Worm (Caenorhabditis elegans) whole organism, L2 larva: ENCODE results near the gene ZK354.8.

Experiments used
- C34F6.9 ChIP-seq: fragments of 150-350 bp; optimal IDR thresholded peaks from 2 replicates; lab custom pipeline; 2014; ENCODE audit warnings: missing biosample characterization, missing genetic modification characterization
- F13H6.1 ChIP-seq: sonication (generic microtip); optimal IDR thresholded peaks from 2 replicates; lab custom pipeline; 2016; ENCODE audit warnings: missing genetic modification characterization, missing compliant biosample characterization
- Y55F3AM.14 ChIP-seq: fragments of 200-800 bp; sonication (Bioruptor generic); optimal IDR thresholded peaks from 2 replicates; lab custom pipeline; 2018; ENCODE audit warnings: mild to moderate bottlenecking, missing genetic modification characterization, missing compliant biosample characterization
- ZK546.5 ChIP-seq: sonication (generic microtip); optimal IDR thresholded peaks from 2 replicates; lab custom pipeline; 2017; ENCODE audit warnings: missing biosample characterization, missing genetic modification characterization
- alr-1 ChIP-seq: fragments of 150-350 bp; optimal IDR thresholded peaks from 2 replicates; lab custom pipeline; 2014; ENCODE audit warnings: missing biosample characterization, missing genetic modification characterization
- ama-1 ChIP-seq: fragments of 150-350 bp; optimal IDR thresholded peaks from 2 replicates; lab custom pipeline; 2018; ENCODE audit warnings: inconsistent platforms
- blmp-1 ChIP-seq: sonication (generic microtip); optimal IDR thresholded peaks from 2 replicates; lab custom pipeline; 2017; ENCODE audit warnings: missing genetic modification characterization, mild to moderate bottlenecking, missing compliant biosample characterization, antibody characterized with exemption, moderate library complexity; ENCODE audit not compliant: insufficient read depth
- ceh-16 ChIP-seq: fragments of 150-350 bp; optimal IDR thresholded peaks from 2 replicates; lab custom pipeline; 2014; ENCODE audit warnings: missing biosample characterization, missing genetic modification characterization
- ceh-82 ChIP-seq: fragments of 150-350 bp; optimal IDR thresholded peaks from 2 replicates; lab custom pipeline; 2014; ENCODE audit warnings: missing biosample characterization, missing genetic modification characterization
- crh-2 ChIP-seq: sonication (generic microtip); optimal IDR thresholded peaks from 2 replicates; lab custom pipeline; 2017; ENCODE audit warnings: missing biosample characterization, missing genetic modification characterization
- elt-1 ChIP-seq: fragments of 150-350 bp; optimal IDR thresholded peaks from 2 replicates; lab custom pipeline; 2014; ENCODE audit warnings: missing biosample characterization, missing genetic modification characterization
- elt-3 ChIP-seq: sonication (generic microtip); optimal IDR thresholded peaks from 2 replicates; lab custom pipeline; 2017; ENCODE audit warnings: missing biosample characterization, missing genetic modification characterization
- fos-1 ChIP-seq: fragments of 150-350 bp; optimal IDR thresholded peaks from 2 replicates; lab custom pipeline; 2014; ENCODE audit warnings: missing biosample characterization, missing genetic modification characterization
- lin-11 ChIP-seq: fragments of 150-350 bp; sonication (generic microtip); optimal IDR thresholded peaks from 2 replicates; lab custom pipeline; 2014; ENCODE audit warnings: missing biosample characterization, missing genetic modification characterization, inconsistent platforms, mixed read lengths
- lin-39 ChIP-seq: fragments of 150-350 bp; optimal IDR thresholded peaks from 2 replicates; lab custom pipeline; 2014; ENCODE audit warnings: missing biosample characterization, missing genetic modification reagents, missing genetic modification characterization
- mab-5 ChIP-seq: fragments of 150-350 bp; optimal IDR thresholded peaks from 2 replicates; lab custom pipeline; 2014; ENCODE audit warnings: missing biosample characterization, missing genetic modification characterization
- nhr-11 ChIP-seq: fragments of 150-350 bp; optimal IDR thresholded peaks from 2 replicates; lab custom pipeline; 2014; ENCODE audit warnings: missing biosample characterization, missing genetic modification characterization
- nhr-12 ChIP-seq: fragments of 150-350 bp; optimal IDR thresholded peaks from 2 replicates; lab custom pipeline; 2014; ENCODE audit warnings: missing biosample characterization, missing genetic modification characterization
- nhr-129 ChIP-seq: fragments of 150-350 bp; optimal IDR thresholded peaks from 2 replicates; lab custom pipeline; 2014; ENCODE audit warnings: missing biosample characterization, missing genetic modification characterization
- nhr-23 ChIP-seq: fragments of 150-350 bp; optimal IDR thresholded peaks from 2 replicates; lab custom pipeline; 2014; ENCODE audit warnings: missing biosample characterization, missing genetic modification reagents, missing genetic modification characterization
- nhr-237 ChIP-seq: fragments of 150-350 bp; optimal IDR thresholded peaks from 2 replicates; lab custom pipeline; 2014; ENCODE audit warnings: missing biosample characterization, missing genetic modification characterization
- nhr-25 ChIP-seq: fragments of 150-350 bp; sonication (generic microtip); optimal IDR thresholded peaks from 3 replicates; lab custom pipeline; 2014; ENCODE audit warnings: missing biosample characterization, missing genetic modification characterization
- nhr-6 ChIP-seq: fragments of 150-350 bp; optimal IDR thresholded peaks from 2 replicates; lab custom pipeline; 2014; ENCODE audit warnings: missing biosample characterization, missing genetic modification characterization
- nhr-77 ChIP-seq: fragments of 150-350 bp; optimal IDR thresholded peaks from 2 replicates; lab custom pipeline; 2014; ENCODE audit warnings: missing biosample characterization, missing genetic modification characterization
- peb-1 ChIP-seq: fragments of 150-350 bp; optimal IDR thresholded peaks from 2 replicates; lab custom pipeline; 2014; ENCODE audit warnings: missing biosample characterization, missing genetic modification characterization
- sem-4 ChIP-seq: fragments of 150-350 bp; optimal IDR thresholded peaks from 2 replicates; lab custom pipeline; 2014; ENCODE audit warnings: missing biosample characterization, missing genetic modification reagents, missing genetic modification characterization
- skn-1 ChIP-seq: sonication (generic microtip); optimal IDR thresholded peaks from 2 replicates; lab custom pipeline; 2017; ENCODE audit warnings: missing biosample characterization, missing genetic modification characterization
- sma-9 ChIP-seq, 2 experiments: fragments of 150-350 bp in 1 of 2; sonication (generic microtip) in 1 of 2; optimal IDR thresholded peaks; 2 replicates each; lab custom pipeline; 2014 to 2016; ENCODE audit warnings: missing genetic modification characterization in 2 of 2, mild to moderate bottlenecking in 1 of 2, missing biosample characterization in 1 of 2, missing compliant biosample characterization in 1 of 2, missing genetic modification reagents in 1 of 2, moderate library complexity in 1 of 2
- snpc-4 ChIP-seq: fragments of 150-350 bp; optimal IDR thresholded peaks from 2 replicates; lab custom pipeline; 2014; ENCODE audit warnings: missing biosample characterization, missing genetic modification characterization
- unc-39 ChIP-seq: fragments of 150-350 bp; optimal IDR thresholded peaks from 2 replicates; lab custom pipeline; 2014; ENCODE audit warnings: missing biosample characterization, missing genetic modification characterization
- unc-62 ChIP-seq: fragments of 150-350 bp; optimal IDR thresholded peaks from 2 replicates; lab custom pipeline; 2014; ENCODE audit warnings: missing biosample characterization, missing genetic modification reagents, missing genetic modification characterization
- ztf-4 ChIP-seq: fragments of 150-350 bp; optimal IDR thresholded peaks from 2 replicates; lab custom pipeline; 2014; ENCODE audit warnings: missing biosample characterization, missing genetic modification characterization

The ZK354.8 gene

ce11 chrIV:5281457-5281856 lies 24.5 kb downstream of the ZK354.8 start:
- TF ChIP-seq skn-1 (tag; lab: Kevin White, UChicago) (no peak), F13H6.1 (tag; lab: Kevin White, UChicago) (no peak), crh-2 (no peak), ztf-4 (no peak), Y55F3AM.14 (GFP tag; lab: Kevin White, UChicago) (no peak), peb-1 (tag; lab: Kevin White, UChicago) (no peak), sem-4 (tag; lab: Kevin White, UChicago) (no peak), fos-1 (no peak), sma-9 (GFP tag; optimal IDR thresholded peaks at IDR 0.05; lab: Kevin White, UChicago) (no peak), sma-9 (tag; optimal IDR thresholded peaks at IDR 0.05; lab: Kevin White, UChicago) (no peak)
- TF ChIP-seq, all 48 proteins: peak for 0

- TF ChIP-seq lin-11 (tag; lab: Kevin White, UChicago), result no peak
- TF ChIP-seq nhr-6 (tag; lab: Kevin White, UChicago), result no peak
- TF ChIP-seq nhr-25 (tag; lab: Kevin White, UChicago), result no peak
- no peak for TF ChIP-seq ztf-4
- TF ChIP-seq Y55F3AM.14 (GFP tag; lab: Kevin White, UChicago), result no peak
- TF ChIP-seq nhr-237 (tag; lab: Kevin White, UChicago), result no peak
- TF ChIP-seq elt-3 (tag; lab: Kevin White, UChicago), result no peak
- TF ChIP-seq ama-1 (lab: Kevin White, UChicago), result no peak
- no peak for TF ChIP-seq mab-5 (tag; lab: Kevin White, UChicago)
- TF ChIP-seq, all 48 proteins: peak for 0
Measured at ce11 chrIV:5277752-5278151, 28.2 kb downstream of the ZK354.8 start, which contains the start of gene F36H12.17. Gene F36H12.17, minus strand, starts transcription at chrIV:5277852.

ce11 chrIV:5274123-5274581 lies 31.8 kb downstream of the ZK354.8 start, which contains the start of gene slfl-4:
Gene slfl-4, plus strand, starts transcription at chrIV:5274531.
- no peak for TF ChIP-seq unc-62 (GFP tag; lab: Kevin White, UChicago)
- no peak for TF ChIP-seq nhr-77 (tag; lab: Kevin White, UChicago)
- TF ChIP-seq ceh-82 (tag; lab: Kevin White, UChicago), result no peak
- TF ChIP-seq sma-9 (GFP tag; optimal IDR thresholded peaks at IDR 0.05; lab: Kevin White, UChicago), result no peak
- no peak for TF ChIP-seq sma-9 (tag; optimal IDR thresholded peaks at IDR 0.05; lab: Kevin White, UChicago)
- no peak for TF ChIP-seq nhr-23 (tag; lab: Kevin White, UChicago)
- no peak for TF ChIP-seq nhr-6 (tag; lab: Kevin White, UChicago)
- TF ChIP-seq C34F6.9 (tag; lab: Kevin White, UChicago), result no peak
- TF ChIP-seq F13H6.1 (tag; lab: Kevin White, UChicago), result no peak
- TF ChIP-seq blmp-1 (tag; lab: Kevin White, UChicago), result no peak
- TF ChIP-seq nhr-12 (tag; lab: Kevin White, UChicago), result no peak
- TF ChIP-seq lin-39 (tag; lab: Kevin White, UChicago), result no peak
- TF ChIP-seq nhr-11 (tag; lab: Kevin White, UChicago), result no peak

- TF ChIP-seq elt-3 (tag; lab: Kevin White, UChicago) (no peak), nhr-11 (tag; lab: Kevin White, UChicago) (no peak), mab-5 (tag; lab: Kevin White, UChicago) (no peak)
Measured at ce11 chrIV:5273385-5273784, 32.6 kb downstream of the ZK354.8 start.

- TF ChIP-seq nhr-237 (tag; lab: Kevin White, UChicago) (no peak), skn-1 (tag; lab: Kevin White, UChicago) (no peak), lin-39 (tag; lab: Kevin White, UChicago) (no peak), sem-4 (tag; lab: Kevin White, UChicago) (no peak), elt-3 (tag; lab: Kevin White, UChicago) (no peak), alr-1 (tag; lab: Kevin White, UChicago) (no peak), crh-2 (no peak), elt-1 (tag; lab: Kevin White, UChicago) (no peak), nhr-25 (tag; lab: Kevin White, UChicago) (no peak), snpc-4 (tag; lab: Kevin White, UChicago) (no peak), F13H6.1 (tag; lab: Kevin White, UChicago) (no peak), unc-39 (tag; lab: Kevin White, UChicago) (no peak), ceh-16 (tag; lab: Kevin White, UChicago) (no peak), nhr-77 (tag; lab: Kevin White, UChicago) (no peak), nhr-23 (tag; lab: Kevin White, UChicago) (no peak), ceh-82 (tag; lab: Kevin White, UChicago) (no peak), ZK546.5 (no peak), nhr-129 (tag; lab: Kevin White, UChicago) (no peak)
Measured at ce11 chrIV:5272518-5272917, 33.4 kb downstream of the ZK354.8 start, which contains the start of gene F36H12.3. Gene F36H12.3, plus strand, starts transcription at chrIV:5272818.
